Fruit fly (Drosophila melanogaster) whole organism, prepupa: ENCODE results near the gene CG13247.

Experiments
- Blimp-1 ChIP-seq: fragments of 200-800 bp; sonication (Bioruptor generic); optimal IDR thresholded peaks from 3 replicates; lab custom pipeline; 2017; ENCODE audit warnings: missing biosample characterization, missing genetic modification characterization, mild to moderate bottlenecking, moderate library complexity, missing genetic modification reagents
- CG10631 ChIP-seq: fragments of 200-800 bp; sonication (Bioruptor generic); optimal IDR thresholded peaks from 2 replicates; lab custom pipeline; 2016; ENCODE audit warnings: missing biosample characterization, missing genetic modification characterization
- CG10669 ChIP-seq: fragments of 200-800 bp; sonication (Bioruptor generic); optimal IDR thresholded peaks from 3 replicates; lab custom pipeline; 2018; ENCODE audit warnings: missing biosample characterization, mild to moderate bottlenecking, missing genetic modification characterization, moderate library complexity
- CG11294 ChIP-seq: fragments of 200-800 bp; sonication (Bioruptor generic); IDR thresholded peaks from 2 replicates; pipeline ENCODE4 v1.3.6; 2022; ENCODE audit warnings: missing biosample characterization, missing genetic modification characterization
- CG11902 ChIP-seq: fragments of 200-800 bp; sonication (Bioruptor generic); optimal IDR thresholded peaks from 3 replicates; lab custom pipeline; 2016; ENCODE audit warnings: missing biosample characterization, missing genetic modification characterization
- CG16779 ChIP-seq: fragments of 200-800 bp; sonication (Bioruptor generic); optimal IDR thresholded peaks from 3 replicates; lab custom pipeline; 2017; ENCODE audit warnings: missing biosample characterization, mild to moderate bottlenecking, missing genetic modification characterization
- CG34406 ChIP-seq: fragments of 200-800 bp; sonication (Bioruptor generic); optimal IDR thresholded peaks from 3 replicates; lab custom pipeline; 2016; ENCODE audit warnings: missing biosample characterization, missing genetic modification characterization
- CG3919 ChIP-seq: fragments of 200-800 bp; sonication (Bioruptor generic); optimal IDR thresholded peaks from 3 replicates; lab custom pipeline; 2016; ENCODE audit warnings: missing biosample characterization, missing genetic modification characterization
- CG6163 ChIP-seq: fragments of 200-800 bp; sonication (Bioruptor generic); IDR thresholded peaks from 3 replicates; pipeline ENCODE4 v1.3.6; 2022; ENCODE audit warnings: missing biosample characterization, missing genetic modification characterization
- CG6276 ChIP-seq: fragments of 200-800 bp; sonication (Bioruptor generic); optimal IDR thresholded peaks from 2 replicates; lab custom pipeline; 2017; ENCODE audit warnings: missing biosample characterization, mild to moderate bottlenecking, missing genetic modification characterization
- CG6792 ChIP-seq: fragments of 200-800 bp; sonication (Bioruptor generic); optimal IDR thresholded peaks from 3 replicates; lab custom pipeline; 2016; ENCODE audit warnings: missing biosample characterization, missing genetic modification characterization
- CG6808 ChIP-seq: fragments of 200-800 bp; sonication (Bioruptor generic); optimal IDR thresholded peaks from 3 replicates; lab custom pipeline; 2017; ENCODE audit warnings: missing biosample characterization, missing genetic modification characterization, mild to moderate bottlenecking, moderate library complexity, missing genetic modification reagents
- CG6854 ChIP-seq: fragments of 200-800 bp; sonication (Bioruptor generic); optimal IDR thresholded peaks from 2 replicates; lab custom pipeline; 2017; ENCODE audit warnings: missing biosample characterization, mild to moderate bottlenecking, missing genetic modification characterization
- CG7368 ChIP-seq: fragments of 200-800 bp; sonication (Bioruptor generic); optimal IDR thresholded peaks from 3 replicates; lab custom pipeline; 2016; ENCODE audit warnings: missing biosample characterization, missing genetic modification characterization
- CG8119 ChIP-seq: fragments of 200-800 bp; sonication (Bioruptor generic); IDR thresholded peaks from 3 replicates; pipeline ENCODE4 v1.3.6; 2022; ENCODE audit warnings: missing biosample characterization, missing genetic modification characterization
- CG9139 ChIP-seq: fragments of 200-800 bp; sonication (Bioruptor generic); optimal IDR thresholded peaks from 3 replicates; lab custom pipeline; 2017; ENCODE audit warnings: missing biosample characterization, mild to moderate bottlenecking, missing genetic modification characterization
- Eip75B ChIP-seq: fragments of 200-800 bp; sonication (Bioruptor generic); optimal IDR thresholded peaks from 3 replicates; lab custom pipeline; 2016; ENCODE audit warnings: missing biosample characterization, missing genetic modification characterization
- Eip78C ChIP-seq: fragments of 200-800 bp; sonication (Bioruptor generic); peaks from one replicate; lab custom pipeline; 2016; ENCODE audit warnings: missing biosample characterization, missing genetic modification characterization
- Eip93F ChIP-seq: fragments of 200-800 bp; sonication (Bioruptor generic); optimal IDR thresholded peaks from 2 replicates; lab custom pipeline; 2016; ENCODE audit warnings: missing biosample characterization, mild to moderate bottlenecking, missing genetic modification characterization
- Ets21C ChIP-seq: fragments of 200-800 bp; sonication (Bioruptor generic); optimal IDR thresholded peaks from 3 replicates; lab custom pipeline; 2016; ENCODE audit warnings: missing biosample characterization, missing genetic modification characterization
- Ets96B ChIP-seq: fragments of 200-800 bp; optimal IDR thresholded peaks from 2 replicates; lab custom pipeline; 2019; ENCODE audit warnings: missing biosample characterization, mild to moderate bottlenecking, missing genetic modification characterization, moderate library complexity
- Gug ChIP-seq: fragments of 200-800 bp; sonication (Bioruptor generic); IDR thresholded peaks from 2 replicates; pipeline ENCODE4 v1.3.6; 2022; ENCODE audit warnings: missing biosample characterization, missing genetic modification characterization
- Hr38 ChIP-seq: sonication (Bioruptor generic); optimal IDR thresholded peaks from 2 replicates; lab custom pipeline; 2016; ENCODE audit warnings: missing biosample characterization, missing genetic modification characterization
- Hr39 ChIP-seq: fragments of 200-800 bp; sonication (Bioruptor generic); optimal IDR thresholded peaks from 2 replicates; lab custom pipeline; 2016; ENCODE audit warnings: missing biosample characterization, missing genetic modification characterization
- Hr4 ChIP-seq: fragments of 200-800 bp; sonication (Bioruptor generic); optimal IDR thresholded peaks from 3 replicates; lab custom pipeline; 2016; ENCODE audit warnings: missing biosample characterization, missing genetic modification characterization
- Met ChIP-seq: fragments of 200-800 bp; sonication (Bioruptor generic); optimal IDR thresholded peaks from 3 replicates; lab custom pipeline; 2016; ENCODE audit warnings: missing biosample characterization, missing genetic modification characterization
- OdsH ChIP-seq: fragments of 200-800 bp; sonication (Bioruptor generic); optimal IDR thresholded peaks from 3 replicates; lab custom pipeline; 2016; ENCODE audit warnings: missing biosample characterization, missing genetic modification characterization
- Smox ChIP-seq: fragments of 200-800 bp; sonication (Bioruptor generic); optimal IDR thresholded peaks from 3 replicates; lab custom pipeline; 2016; ENCODE audit warnings: missing biosample characterization, missing genetic modification characterization
- Sox15 ChIP-seq: fragments of 200-800 bp; sonication (Bioruptor generic); optimal IDR thresholded peaks from 3 replicates; lab custom pipeline; 2016; ENCODE audit warnings: missing biosample characterization, missing genetic modification characterization
- achi ChIP-seq: fragments of 200-800 bp; sonication (Bioruptor generic); optimal IDR thresholded peaks from 3 replicates; lab custom pipeline; 2016; ENCODE audit warnings: missing biosample characterization, missing genetic modification characterization
- dac ChIP-seq: fragments of 200-800 bp; sonication (Bioruptor generic); optimal IDR thresholded peaks from 2 replicates; lab custom pipeline; 2017; ENCODE audit warnings: missing biosample characterization, mild to moderate bottlenecking, missing genetic modification characterization
- dsx ChIP-seq: fragments of 200-800 bp; optimal IDR thresholded peaks from 3 replicates; lab custom pipeline; 2019; ENCODE audit warnings: missing biosample characterization, mild to moderate bottlenecking, missing genetic modification characterization, moderate library complexity; ENCODE audit not compliant: poor library complexity, severe bottlenecking
- fd59A ChIP-seq: fragments of 200-800 bp; sonication (Bioruptor generic); optimal IDR thresholded peaks from 2 replicates; lab custom pipeline; 2017; ENCODE audit warnings: missing biosample characterization, mild to moderate bottlenecking, missing genetic modification characterization, missing genetic modification reagents
- fd85E ChIP-seq: fragments of 200-800 bp; sonication (Bioruptor generic); optimal IDR thresholded peaks from 3 replicates; lab custom pipeline; 2016; ENCODE audit warnings: missing biosample characterization, missing genetic modification characterization
- fkh ChIP-seq: fragments of 200-800 bp; sonication (Bioruptor generic); optimal IDR thresholded peaks from 3 replicates; lab custom pipeline; 2017; ENCODE audit warnings: missing biosample characterization, mild to moderate bottlenecking, missing genetic modification characterization, moderate library complexity
- lz ChIP-seq: fragments of 200-800 bp; sonication (Bioruptor generic); optimal IDR thresholded peaks from 3 replicates; lab custom pipeline; 2016; ENCODE audit warnings: missing biosample characterization, missing genetic modification characterization
- salr ChIP-seq, 2 experiments: fragments of 200-800 bp; sonication (Bioruptor generic); optimal IDR thresholded peaks; 3 replicates each; lab custom pipeline; 2016 to 2018; ENCODE audit warnings: missing biosample characterization in 2 of 2, missing genetic modification characterization in 2 of 2, mild to moderate bottlenecking in 1 of 2
- spab ChIP-seq: fragments of 200-800 bp; sonication (Bioruptor generic); optimal IDR thresholded peaks from 2 replicates; lab custom pipeline; 2017; ENCODE audit warnings: missing biosample characterization, mild to moderate bottlenecking, missing genetic modification characterization, missing genetic modification reagents
- svp ChIP-seq: fragments of 200-800 bp; sonication (Bioruptor generic); peaks from one replicate; lab custom pipeline; 2016; ENCODE audit warnings: missing biosample characterization, missing genetic modification characterization
- topi ChIP-seq: fragments of 200-800 bp; sonication (Bioruptor generic); optimal IDR thresholded peaks from 3 replicates; lab custom pipeline; 2016; ENCODE audit warnings: missing biosample characterization, missing genetic modification characterization
- vri ChIP-seq: fragments of 200-800 bp; sonication (Bioruptor generic); optimal IDR thresholded peaks from 3 replicates; lab custom pipeline; 2016; ENCODE audit warnings: missing biosample characterization, mild to moderate bottlenecking, missing genetic modification characterization

The CG13247 gene

dm6 chr3L:20403493-20404379, 33.6 kb downstream of the CG13247 start (continued):
- peak; percentile 62 for TF ChIP-seq Blimp-1 (GFP tag; lab: Kevin White, UChicago)
- no peak for TF ChIP-seq vri (GFP tag; lab: Kevin White, UChicago)
- no peak for TF ChIP-seq dac (GFP tag; lab: Kevin White, UChicago)
- TF ChIP-seq achi (GFP tag; lab: Kevin White, UChicago) = peak; percentile 39
- TF ChIP-seq salr (GFP tag; optimal IDR thresholded peaks at IDR 0.05; lab: Kevin White, UChicago) = peak; percentile 46 to 56
- peak; percentile 47 for TF ChIP-seq Ets96B
- TF ChIP-seq CG11294 (GFP tag; lab: Robert Waterston, UW) = no peak
- TF ChIP-seq CG3919 (GFP tag; lab: Kevin White, UChicago) = peak; percentile 35
- TF ChIP-seq CG10631 = peak; percentile 70
- peak; percentile 40 for TF ChIP-seq Hr4 (GFP tag; lab: Kevin White, UChicago)
- peak; percentile 41; the same call in 1 of the 3 replicates for TF ChIP-seq CG8119 (GFP tag; lab: Robert Waterston, UW)
- peak; percentile 67 for TF ChIP-seq CG11902 (GFP tag; lab: Kevin White, UChicago)
- peak; percentile 0 for TF ChIP-seq CG9139
- TF ChIP-seq dsx (GFP tag; lab: Kevin White, UChicago) = peak; percentile 97
- peak; percentile 63 for TF ChIP-seq OdsH
- TF ChIP-seq CG6792 (GFP tag; lab: Kevin White, UChicago) = peak; percentile 60
- TF ChIP-seq Sox15 (GFP tag; lab: Kevin White, UChicago) = peak; percentile 75
- TF ChIP-seq CG7368 (GFP tag; lab: Kevin White, UChicago) = no peak
- TF ChIP-seq Eip78C = peak; percentile 93
- TF ChIP-seq Hr39 (GFP tag; lab: Kevin White, UChicago) = peak; percentile 81
- TF ChIP-seq, all 60 proteins: peak for 48

- TF ChIP-seq Ets96B (no peak), Eip78C (peak; percentile 5), svp (GFP tag; lab: Kevin White, UChicago) (peak; percentile 4)
- TF ChIP-seq, all 60 proteins: peak for 2
Measured at dm6 chr3L:20404515-20404914, 34.4 kb downstream of the CG13247 start.

- TF ChIP-seq Gug (GFP tag; lab: Robert Waterston, UW) (no peak), CG10669 (no peak)
- TF ChIP-seq, all 60 proteins: peak for 0
Measured at dm6 chr3L:20405337-20405887, 35.3 kb downstream of the CG13247 start.

dm6 chr3L:20405971-20406948, 36.1 kb downstream of the CG13247 start:
- no peak for TF ChIP-seq achi (GFP tag; lab: Kevin White, UChicago)
- TF ChIP-seq fkh (GFP tag; lab: Kevin White, UChicago) = peak; percentile 97
- no peak for TF ChIP-seq CG34406
- no peak for TF ChIP-seq Hr38 (GFP tag; lab: Kevin White, UChicago)
- TF ChIP-seq CG6808 (GFP tag; lab: Kevin White, UChicago) = no peak
- TF ChIP-seq CG16779 (tag; lab: Kevin White, UChicago) = no peak
- peak; percentile 62 for TF ChIP-seq svp (GFP tag; lab: Kevin White, UChicago)
- no peak for TF ChIP-seq fd59A
- no peak for TF ChIP-seq spab (GFP tag; lab: Kevin White, UChicago)
- no peak for TF ChIP-seq lz (GFP tag; lab: Kevin White, UChicago)
- TF ChIP-seq vri (GFP tag; lab: Kevin White, UChicago) = no peak
- no peak for TF ChIP-seq OdsH
- TF ChIP-seq CG6276 (GFP tag; lab: Kevin White, UChicago) = no peak
- no peak for TF ChIP-seq Hr39 (GFP tag; lab: Kevin White, UChicago)
- no peak for TF ChIP-seq Blimp-1 (GFP tag; lab: Kevin White, UChicago)
- no peak for TF ChIP-seq CG6854 (GFP tag; lab: Kevin White, UChicago)
- no peak for TF ChIP-seq fd85E (GFP tag; lab: Kevin White, UChicago)
- no peak for TF ChIP-seq Smox
- no peak for TF ChIP-seq topi (GFP tag; lab: Kevin White, UChicago)
- peak; percentile 8 for TF ChIP-seq Met (GFP tag; lab: Kevin White, UChicago)
- TF ChIP-seq Eip93F (GFP tag; lab: Kevin White, UChicago) = no peak
- TF ChIP-seq CG6163 = no peak
- no peak for TF ChIP-seq Eip75B (GFP tag; lab: Kevin White, UChicago)
- no peak for TF ChIP-seq CG10669
- no peak for TF ChIP-seq Ets21C (GFP tag; lab: Kevin White, UChicago)
